Worm (Caenorhabditis elegans) whole organism, L4 larva: ENCODE data around the gene Y41C4A.32.

Experiments used
- Y105C5A.15 ChIP-seq: fragments of 200-800 bp; sonication (Bioruptor generic); IDR thresholded peaks from 2 replicates; pipeline ENCODE4 v1.3.6; 2022; ENCODE audit warnings: missing genetic modification characterization, missing compliant biosample characterization
- Y48G9A.11 ChIP-seq: fragments of 200-800 bp; sonication (Bioruptor generic); IDR thresholded peaks from 2 replicates; pipeline ENCODE4 v1.3.6; 2022; ENCODE audit warnings: missing genetic modification reagents, missing genetic modification characterization, missing compliant biosample characterization
- ZK337.2 ChIP-seq: fragments of 200-800 bp; sonication (Bioruptor generic); IDR thresholded peaks from 2 replicates; pipeline ENCODE4 v1.3.6; 2022; ENCODE audit warnings: missing genetic modification reagents, missing genetic modification characterization, missing compliant biosample characterization
- ZK546.5 ChIP-seq, 2 experiments: sonication (generic microtip); optimal IDR thresholded peaks; 2 replicates each; lab custom pipeline; 2017; ENCODE audit warnings: missing biosample characterization in 2 of 2, missing genetic modification characterization in 2 of 2
- aha-1 ChIP-seq: fragments of 150-350 bp; peaks from one replicate; lab custom pipeline; 2014; ENCODE audit warnings: missing biosample characterization, missing genetic modification characterization
- ama-1 ChIP-seq: fragments of 150-350 bp; optimal IDR thresholded peaks from 2 replicates; lab custom pipeline; 2014; ENCODE audit warnings: inconsistent platforms, mixed read lengths
- arid-1 ChIP-seq: fragments of 200-800 bp; sonication (Bioruptor generic); conservative IDR thresholded peaks from 2 replicates; pipeline ENCODE4 v1.3.6; 2022; ENCODE audit warnings: missing genetic modification reagents, missing genetic modification characterization, missing compliant biosample characterization
- ceh-20 ChIP-seq: fragments of 200-800 bp; sonication (Bioruptor generic); IDR thresholded peaks from 2 replicates; pipeline ENCODE4 v1.3.6; 2022; ENCODE audit warnings: missing genetic modification reagents, missing genetic modification characterization, missing compliant biosample characterization
- ceh-28 ChIP-seq: fragments of 150-350 bp; optimal IDR thresholded peaks from 2 replicates; lab custom pipeline; 2014; ENCODE audit warnings: missing biosample characterization, missing genetic modification reagents, missing genetic modification characterization
- ceh-82 ChIP-seq: sonication (generic microtip); optimal IDR thresholded peaks from 2 replicates; lab custom pipeline; 2017; ENCODE audit warnings: missing biosample characterization, missing genetic modification characterization
- ctbp-1 ChIP-seq: fragments of 200-800 bp; sonication (Bioruptor generic); IDR thresholded peaks from 2 replicates; pipeline ENCODE4 v1.3.6; 2022; ENCODE audit warnings: missing genetic modification reagents, missing genetic modification characterization, missing compliant biosample characterization
- dmd-6 ChIP-seq: fragments of 200-800 bp; sonication (Bioruptor generic); IDR thresholded peaks from 2 replicates; pipeline ENCODE4 v1.3.6; 2022; ENCODE audit warnings: missing genetic modification reagents, missing genetic modification characterization, missing compliant biosample characterization
- hlh-30 ChIP-seq: sonication (generic microtip); optimal IDR thresholded peaks from 2 replicates; lab custom pipeline; 2017; ENCODE audit warnings: antibody characterized with exemption, mild to moderate bottlenecking, missing genetic modification characterization, missing compliant biosample characterization; ENCODE audit not compliant: insufficient read depth
- lin-38 ChIP-seq: fragments of 200-800 bp; sonication (Bioruptor generic); IDR thresholded peaks from 2 replicates; pipeline ENCODE4 v1.3.6; 2022; ENCODE audit warnings: missing genetic modification reagents, missing genetic modification characterization, missing compliant biosample characterization
- madf-5 ChIP-seq, 2 experiments: fragments of 200-800 bp; sonication (Bioruptor generic); IDR thresholded peaks; 2 replicates each; pipeline ENCODE4 v1.3.6; 2022; ENCODE audit warnings: missing compliant biosample characterization in 2 of 2, missing genetic modification characterization in 2 of 2
- madf-9 ChIP-seq: fragments of 200-800 bp; sonication (Bioruptor generic); conservative IDR thresholded peaks from 2 replicates; pipeline ENCODE4 v1.3.6; 2022; ENCODE audit warnings: missing genetic modification reagents, missing genetic modification characterization, missing compliant biosample characterization
- mep-1 ChIP-seq: fragments of 150-350 bp; sonication (generic microtip); optimal IDR thresholded peaks from 3 replicates; lab custom pipeline; 2014; ENCODE audit warnings: missing biosample characterization, missing genetic modification characterization
- mes-2 ChIP-seq: sonication (generic microtip); optimal IDR thresholded peaks from 2 replicates; lab custom pipeline; 2016; ENCODE audit warnings: missing genotype, mild to moderate bottlenecking, missing genetic modification characterization, missing compliant biosample characterization; ENCODE audit not compliant: poor library complexity, severe bottlenecking
- mxl-2 ChIP-seq: fragments of 200-800 bp; sonication (Bioruptor generic); conservative IDR thresholded peaks from 2 replicates; pipeline ENCODE4 v1.3.6; 2022; ENCODE audit warnings: missing genetic modification reagents, missing genetic modification characterization, missing compliant biosample characterization
- nhr-41 ChIP-seq: fragments of 200-800 bp; sonication (Bioruptor generic); IDR thresholded peaks from 2 replicates; pipeline ENCODE4 v1.3.6; 2022; ENCODE audit warnings: missing genetic modification reagents, missing genetic modification characterization, missing compliant biosample characterization
- nhr-76 ChIP-seq: fragments of 150-350 bp; optimal IDR thresholded peaks from 2 replicates; lab custom pipeline; 2014; ENCODE audit warnings: missing biosample characterization, missing genetic modification characterization
- nhr-77 ChIP-seq: fragments of 150-350 bp; optimal IDR thresholded peaks from 2 replicates; lab custom pipeline; 2014; ENCODE audit warnings: missing biosample characterization, missing genetic modification characterization
- saeg-2 ChIP-seq: fragments of 200-800 bp; sonication (Bioruptor generic); IDR thresholded peaks from 2 replicates; pipeline ENCODE4 v1.3.6; 2022; ENCODE audit warnings: missing genetic modification reagents, missing genetic modification characterization, missing compliant biosample characterization
- set-16 ChIP-seq: fragments of 200-800 bp; sonication (Bioruptor generic); IDR thresholded peaks from 2 replicates; pipeline ENCODE4 v1.3.6; 2022; ENCODE audit warnings: missing genetic modification reagents, missing genetic modification characterization, missing compliant biosample characterization
- spr-3 ChIP-seq: fragments of 200-800 bp; sonication (Bioruptor generic); optimal IDR thresholded peaks from 2 replicates; lab custom pipeline; 2018; ENCODE audit warnings: mild to moderate bottlenecking, missing genetic modification characterization, missing compliant biosample characterization
- tag-97 ChIP-seq: fragments of 200-800 bp; sonication (Bioruptor generic); IDR thresholded peaks from 2 replicates; pipeline ENCODE4 v1.3.6; 2022; ENCODE audit warnings: missing genetic modification characterization, missing compliant biosample characterization
- tra-1 ChIP-seq: fragments of 200-800 bp; sonication (Bioruptor generic); IDR thresholded peaks from 2 replicates; pipeline ENCODE4 v1.3.6; 2022; ENCODE audit warnings: missing genetic modification reagents, missing genetic modification characterization, missing compliant biosample characterization
- unc-62 ChIP-seq, 3 experiments: fragments of 150-350 bp in 1 of 3; sonication (generic microtip); optimal IDR thresholded peaks in 2 of 3; peaks in 1 of 3; 1 replicate in 1 of 3; 2 replicates in 2 of 3; lab custom pipeline; 2014 to 2017; ENCODE audit warnings: missing biosample characterization in 3 of 3, missing genetic modification characterization in 3 of 3, missing genetic modification reagents in 3 of 3, missing genotype in 1 of 3
- zfp-2 ChIP-seq: sonication (generic microtip); optimal IDR thresholded peaks from 2 replicates; lab custom pipeline; 2016; ENCODE audit warnings: mild to moderate bottlenecking, missing genetic modification characterization, missing compliant biosample characterization
- zfp-3 ChIP-seq: fragments of 200-800 bp; sonication (Bioruptor generic); conservative IDR thresholded peaks from 2 replicates; pipeline ENCODE4 v1.3.6; 2022; ENCODE audit warnings: missing genetic modification reagents, missing genetic modification characterization, missing compliant biosample characterization
- zip-2 ChIP-seq: fragments of 150-350 bp; optimal IDR thresholded peaks from 2 replicates; lab custom pipeline; 2014; ENCODE audit warnings: missing biosample characterization, missing genetic modification characterization

The Y41C4A.32 gene

DNA sequence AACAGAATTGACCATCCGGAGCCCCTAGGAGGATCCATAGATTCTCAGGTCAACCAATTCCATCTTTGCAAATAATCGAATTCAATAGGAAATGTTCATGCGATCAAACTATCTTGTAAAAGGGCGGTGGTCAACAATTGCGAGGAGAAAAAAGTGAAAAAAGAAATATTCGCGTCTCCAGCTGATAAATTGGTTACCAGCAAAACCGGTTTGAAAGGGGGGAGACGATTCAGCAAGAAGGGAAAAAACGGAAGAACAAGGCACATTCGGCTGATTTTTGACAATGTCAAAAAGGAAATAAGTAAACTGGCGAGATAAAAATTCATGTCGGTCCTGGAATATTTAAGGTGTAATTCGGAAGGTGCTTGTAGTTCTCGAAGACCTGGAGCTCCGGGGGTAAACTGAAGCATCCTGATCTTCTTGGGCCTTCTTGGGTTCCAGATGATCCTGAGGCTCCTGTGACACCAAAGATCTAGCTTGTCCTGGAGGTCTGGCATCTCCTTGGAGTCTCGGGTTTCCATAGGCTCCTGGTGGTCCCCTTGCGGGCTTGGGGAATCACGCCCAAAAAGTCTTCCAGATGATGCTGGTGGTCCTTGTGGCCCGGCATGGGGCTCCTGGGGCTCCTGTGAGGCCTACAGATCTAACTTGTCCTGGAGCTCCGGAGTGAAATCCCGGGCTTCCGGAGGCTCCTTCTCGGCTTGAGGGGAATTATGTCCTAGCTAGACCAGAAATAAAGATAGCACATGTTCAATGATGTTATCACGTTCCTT is 18.3 kb upstream of the Y41C4A.32 start (continued):
- TF ChIP-seq unc-62 (GFP tag; optimal IDR thresholded peaks at IDR 0.05 in 1 of 2; lab: Kevin White, UChicago) (peak in 1 of 2 experiments; percentile 52), unc-62 (tag; optimal IDR thresholded peaks at IDR 0.05; lab: Kevin White, UChicago) (no peak), madf-9 (no peak), Y105C5A.15 (GFP tag; lab: Robert Waterston, UW) (no peak), zfp-2 (tag; lab: Kevin White, UChicago) (no peak), mep-1 (tag; lab: Kevin White, UChicago) (no peak), saeg-2 (GFP tag; lab: Robert Waterston, UW) (no peak), ZK337.2 (GFP tag; lab: Robert Waterston, UW) (no peak), arid-1 (GFP tag; lab: Robert Waterston, UW) (no peak), hlh-30 (tag; lab: Kevin White, UChicago) (no peak), ceh-82 (tag; lab: Kevin White, UChicago) (no peak), nhr-76 (no peak)

DNA sequence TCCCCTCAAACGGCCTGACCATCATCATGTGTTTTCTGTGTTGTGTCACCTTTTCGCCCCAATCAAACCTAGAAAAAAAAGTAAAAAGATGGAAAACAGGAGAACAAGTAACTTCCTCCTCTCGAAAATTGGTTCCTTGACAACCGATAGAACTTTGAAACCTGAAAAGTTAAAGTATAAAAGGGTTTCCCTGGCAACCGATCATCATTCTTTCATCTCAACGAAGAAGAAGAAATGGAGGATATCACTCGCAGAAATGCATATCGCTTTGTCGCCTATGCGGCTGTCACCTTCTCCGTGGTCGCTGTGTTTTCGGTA is 17.8 kb upstream of the Y41C4A.32 start, which contains the start of gene col-95:
TSS of gene col-95 (plus strand) at position 219 of the 318 bp plus-strand sequence.
- TF ChIP-seq ZK546.5 (tag; optimal IDR thresholded peaks at IDR 0.05; lab: Kevin White, UChicago) = no peak
- TF ChIP-seq nhr-77 (tag; lab: Kevin White, UChicago) = no peak
- no peak for TF ChIP-seq ama-1 (lab: Kevin White, UChicago)
- no peak for TF ChIP-seq spr-3 (GFP tag; lab: Kevin White, UChicago)
- no peak for TF ChIP-seq zip-2 (tag; lab: Kevin White, UChicago)
- TF ChIP-seq nhr-41 (GFP tag; lab: Robert Waterston, UW) = no peak
- no peak for TF ChIP-seq lin-38 (GFP tag; lab: Robert Waterston, UW)

DNA sequence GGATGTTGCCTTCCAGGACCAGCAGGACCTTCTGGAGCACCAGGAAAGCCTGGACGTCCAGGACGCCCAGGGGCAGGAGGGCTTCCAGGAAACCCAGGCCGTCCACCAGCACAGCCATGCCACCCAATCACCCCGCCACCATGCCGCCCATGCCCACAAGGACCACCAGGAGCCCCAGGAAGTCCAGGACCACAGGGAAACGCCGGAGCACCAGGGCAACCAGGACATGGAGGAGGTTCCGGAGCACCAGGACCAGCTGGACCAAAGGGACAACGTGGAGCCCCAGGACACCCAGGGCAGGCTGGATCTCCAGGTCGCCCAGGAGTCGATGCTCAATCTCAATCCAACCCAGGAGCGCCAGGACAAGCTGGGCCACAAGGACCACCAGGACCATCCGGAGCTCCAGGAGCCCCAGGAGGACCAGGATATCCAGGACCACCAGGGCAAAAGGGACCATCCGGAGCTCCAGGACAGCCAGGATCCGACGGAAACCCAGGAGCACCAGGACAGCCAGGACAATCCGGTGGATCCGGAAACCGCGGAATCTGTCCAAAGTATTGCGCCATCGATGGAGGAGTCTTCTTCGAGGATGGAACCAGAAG is 17.0 kb upstream of the Y41C4A.32 start:
- TF ChIP-seq zfp-3 (GFP tag; lab: Robert Waterston, UW) = no peak
- peak; percentile 96 for TF ChIP-seq set-16 (GFP tag; lab: Robert Waterston, UW)
- TF ChIP-seq ceh-82 (tag; lab: Kevin White, UChicago) = no peak
- TF ChIP-seq madf-5 (GFP tag; IDR thresholded peaks at IDR 0.05; lab: Robert Waterston, UW) = 0 out of 4 replicates have a peak, but pooled peaks of 1 of the 2 experiments have one; percentile 10
- TF ChIP-seq spr-3 (GFP tag; lab: Kevin White, UChicago) = no peak

DNA sequence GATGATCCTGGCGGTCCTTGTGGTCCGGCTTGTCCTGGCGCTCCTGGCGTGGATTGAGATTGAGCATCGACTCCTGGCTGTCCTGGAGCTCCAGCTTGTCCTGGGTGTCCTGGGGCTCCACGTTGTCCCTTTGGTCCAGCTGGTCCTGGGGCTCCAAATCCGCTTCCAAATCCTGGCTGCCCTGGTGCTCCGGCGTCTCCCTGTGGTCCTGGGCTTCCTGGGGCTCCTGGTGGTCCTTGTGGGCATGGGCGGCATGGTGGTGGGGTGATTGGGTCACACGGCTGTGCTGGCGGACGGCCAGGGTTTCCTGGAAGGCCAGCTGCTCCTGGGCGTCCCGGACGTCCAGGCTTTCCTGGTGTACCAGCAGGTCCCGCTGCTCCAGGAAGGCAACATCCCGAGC is 15.6 kb upstream of the Y41C4A.32 start:
- TF ChIP-seq mes-2 (tag; lab: Kevin White, UChicago) = peak; percentile 19
- TF ChIP-seq set-16 (GFP tag; lab: Robert Waterston, UW) = peak; percentile 98
- peak in 1 of 2 experiments; percentile 30; a peak in 1 of 4 replicates for TF ChIP-seq madf-5 (GFP tag; IDR thresholded peaks at IDR 0.05; lab: Robert Waterston, UW)
- TF ChIP-seq ceh-28 (tag; lab: Kevin White, UChicago) = no peak
- 0 out of 2 replicates have a peak, but pooled peaks have one; percentile 17 for TF ChIP-seq Y48G9A.11 (GFP tag; lab: Robert Waterston, UW)
- no peak for TF ChIP-seq ctbp-1 (GFP tag; lab: Robert Waterston, UW)
- peak; percentile 21 for TF ChIP-seq aha-1 (tag; lab: Kevin White, UChicago)
- 0 out of 2 replicates have a peak, but pooled peaks have one; percentile 42 for TF ChIP-seq ceh-20 (GFP tag; lab: Robert Waterston, UW)

DNA sequence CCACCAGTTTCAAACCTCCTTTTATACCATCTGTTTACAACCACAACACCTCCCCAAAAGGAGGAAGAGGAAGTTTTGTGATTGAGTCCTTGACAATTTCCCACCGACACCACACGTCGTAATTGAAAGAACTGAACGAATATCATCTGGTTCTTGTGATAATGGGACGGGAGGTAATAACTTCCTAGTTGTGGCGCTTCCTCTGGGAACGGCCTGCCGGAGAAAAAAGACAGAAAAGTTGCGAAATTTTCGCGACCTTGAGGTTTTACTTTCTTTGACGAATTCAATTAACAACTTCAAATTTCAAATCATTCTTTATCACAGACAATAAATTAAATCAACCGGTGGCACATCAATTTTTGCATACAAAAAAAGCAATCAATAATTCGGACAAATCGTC is 14.8 kb upstream of the Y41C4A.32 start, which contains the start of gene col-96:
TSS of gene col-96 (minus strand) at position 101 of the 400 bp plus-strand sequence.
- TF ChIP-seq tra-1 (no peak), hlh-30 (tag; lab: Kevin White, UChicago) (no peak), mxl-2 (GFP tag; lab: Robert Waterston, UW) (no peak), mes-2 (tag; lab: Kevin White, UChicago) (no peak), dmd-6 (GFP tag; lab: Robert Waterston, UW) (no peak), tag-97 (no peak)
